Worm (Caenorhabditis elegans) whole organism, mixed stage, embryonic: Measurements from ENCODE around the gene dyf-7.

ENCODE experiments used
- nhr-28 ChIP-seq: fragments of 150-350 bp; optimal IDR thresholded peaks from 2 replicates; lab custom pipeline; 2014; ENCODE audit warnings: missing biosample characterization, missing genetic modification characterization
- ztf-11 ChIP-seq: fragments of 150-350 bp; optimal IDR thresholded peaks from 2 replicates; lab custom pipeline; 2014; ENCODE audit warnings: missing biosample characterization, missing genetic modification characterization

DNA sequence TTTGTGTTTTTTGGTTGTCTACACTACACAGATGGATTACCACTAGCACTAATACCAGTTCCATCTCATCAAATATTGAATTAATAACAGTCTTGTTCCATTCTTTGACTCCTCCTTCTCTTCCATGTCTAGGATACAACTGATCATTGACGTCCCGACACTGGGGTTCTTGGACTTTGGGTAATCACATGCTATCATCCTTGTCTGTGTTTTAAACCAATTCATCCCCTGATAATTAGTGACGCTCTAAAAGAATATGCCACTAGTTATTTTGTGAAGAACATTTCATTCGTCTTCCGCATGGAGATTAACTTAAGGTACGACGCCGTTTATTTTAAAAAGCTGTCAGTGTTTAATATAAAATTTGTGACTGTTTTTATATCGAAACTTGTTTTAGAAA, 8.0 kb upstream of the dyf-7 start, which contains the start of gene npr-18:
- TF ChIP-seq ztf-11 (tag; lab: Kevin White, UChicago), result no peak
- no peak for TF ChIP-seq nhr-28 (tag; lab: Kevin White, UChicago)
